Worm (Caenorhabditis elegans) whole organism, mixed stage, embryonic: ENCODE data around the gene smoc-1.

ENCODE experiments used
- elt-1 ChIP-seq: sonication (generic microtip); optimal IDR thresholded peaks from 2 replicates; lab custom pipeline; 2017; ENCODE audit warnings: missing genetic modification characterization, mild to moderate bottlenecking, missing compliant biosample characterization, antibody characterized with exemption, moderate library complexity, borderline replicate concordance; ENCODE audit not compliant: insufficient read depth
- flh-1 ChIP-seq: fragments of 200-800 bp; sonication (Bioruptor generic); optimal IDR thresholded peaks from 2 replicates; lab custom pipeline; 2018; ENCODE audit warnings: mild to moderate bottlenecking, missing genetic modification characterization, moderate library complexity, missing compliant biosample characterization
- ztf-11 ChIP-seq: fragments of 150-350 bp; optimal IDR thresholded peaks from 2 replicates; lab custom pipeline; 2014; ENCODE audit warnings: missing biosample characterization, missing genetic modification characterization

ce11 chrV:11802508-11802907, 45.0 kb downstream of the smoc-1 start:
- TF ChIP-seq flh-1 (GFP tag; lab: Kevin White, UChicago) (no peak), elt-1 (tag; lab: Kevin White, UChicago) (no peak), ztf-11 (no peak)
